Worm (Caenorhabditis elegans) whole organism, young adult: ENCODE results near the gene C34B4.4.

Experiments used
- B0035.1 ChIP-seq: sonication (generic microtip); optimal IDR thresholded peaks from 2 replicates; lab custom pipeline; 2016; ENCODE audit warnings: missing genetic modification characterization, mild to moderate bottlenecking, missing compliant biosample characterization, missing genotype, missing genetic modification reagents
- F10E7.11 ChIP-seq: sonication (generic microtip); optimal IDR thresholded peaks from 2 replicates; lab custom pipeline; 2017; ENCODE audit warnings: mild to moderate bottlenecking, missing genetic modification characterization, moderate library complexity, missing compliant biosample characterization
- Y53G8AR.9 ChIP-seq: fragments of 200-800 bp; sonication (Bioruptor generic); conservative IDR thresholded peaks from 2 replicates; pipeline ENCODE4 v1.3.6; 2022; ENCODE audit warnings: missing genetic modification reagents, missing genetic modification characterization, missing compliant biosample characterization
- Y56A3A.18 ChIP-seq: fragments of 200-800 bp; sonication (Bioruptor generic); IDR thresholded peaks from 2 replicates; pipeline ENCODE4 v1.3.6; 2022; ENCODE audit warnings: missing genetic modification reagents, missing genetic modification characterization, missing compliant biosample characterization
- ZK185.1 ChIP-seq: sonication (generic microtip); optimal IDR thresholded peaks from 2 replicates; lab custom pipeline; 2016; ENCODE audit warnings: mild to moderate bottlenecking, missing genetic modification characterization, missing compliant biosample characterization; ENCODE audit not compliant: poor library complexity, severe bottlenecking
- aptf-2 ChIP-seq: fragments of 200-800 bp; sonication (Bioruptor generic); conservative IDR thresholded peaks from 2 replicates; pipeline ENCODE4 v1.3.6; 2022; ENCODE audit warnings: missing genetic modification reagents, missing genetic modification characterization, missing compliant biosample characterization
- atf-7 ChIP-seq: sonication (generic microtip); optimal IDR thresholded peaks from 2 replicates; lab custom pipeline; 2017; ENCODE audit warnings: mild to moderate bottlenecking, missing genetic modification characterization, missing compliant biosample characterization
- attf-5 ChIP-seq: fragments of 200-800 bp; sonication (Bioruptor generic); optimal IDR thresholded peaks from 2 replicates; lab custom pipeline; 2018; ENCODE audit warnings: mild to moderate bottlenecking, missing genetic modification characterization, missing compliant biosample characterization
- ccch-3 ChIP-seq: fragments of 200-800 bp; sonication (Bioruptor generic); optimal IDR thresholded peaks from 2 replicates; lab custom pipeline; 2018; ENCODE audit warnings: mild to moderate bottlenecking, missing genetic modification characterization, missing compliant biosample characterization
- cebp-1 ChIP-seq, 2 experiments: fragments of 200-800 bp in 1 of 2; sonication (Bioruptor generic) in 1 of 2; sonication (generic microtip) in 1 of 2; IDR thresholded peaks in 1 of 2; optimal IDR thresholded peaks in 1 of 2; 2 replicates each; pipeline versions ENCODE4 v1.3.6 to Lab custom; 2017 to 2022; ENCODE audit warnings: missing compliant biosample characterization in 2 of 2, missing genetic modification characterization in 2 of 2, mild to moderate bottlenecking in 1 of 2, missing genetic modification reagents in 1 of 2, moderate library complexity in 1 of 2
- ceh-40 ChIP-seq: fragments of 200-800 bp; sonication (Bioruptor generic); IDR thresholded peaks from 2 replicates; pipeline ENCODE4 v1.3.6; 2022; ENCODE audit warnings: missing genetic modification characterization, missing compliant biosample characterization
- dox-1 ChIP-seq: fragments of 200-800 bp; sonication (Bioruptor generic); IDR thresholded peaks from 2 replicates; pipeline ENCODE4 v1.3.6; 2022; ENCODE audit warnings: missing genetic modification reagents, missing genetic modification characterization, missing compliant biosample characterization
- fkh-3 ChIP-seq: sonication (generic microtip); optimal IDR thresholded peaks from 2 replicates; lab custom pipeline; 2016; ENCODE audit warnings: mild to moderate bottlenecking, missing genetic modification characterization, missing compliant biosample characterization
- gei-17 ChIP-seq: fragments of 200-800 bp; sonication (Bioruptor generic); optimal IDR thresholded peaks from 2 replicates; lab custom pipeline; 2018; ENCODE audit warnings: mild to moderate bottlenecking, missing genetic modification characterization, missing compliant biosample characterization
- hmg-20 ChIP-seq: fragments of 200-800 bp; sonication (Bioruptor generic); IDR thresholded peaks from 2 replicates; pipeline ENCODE4 v1.3.6; 2022; ENCODE audit warnings: missing genetic modification reagents, missing genetic modification characterization, missing compliant biosample characterization
- let-526 ChIP-seq: fragments of 200-800 bp; sonication (Bioruptor generic); IDR thresholded peaks from 2 replicates; pipeline ENCODE4 v1.3.6; 2022; ENCODE audit warnings: missing genetic modification reagents, missing genetic modification characterization, missing compliant biosample characterization
- let-607 ChIP-seq, 2 experiments: fragments of 200-800 bp in 1 of 2; sonication (Bioruptor generic) in 1 of 2; sonication (generic microtip) in 1 of 2; optimal IDR thresholded peaks; 2 replicates each; lab custom pipeline; 2016 to 2018; ENCODE audit warnings: mild to moderate bottlenecking in 2 of 2, missing compliant biosample characterization in 2 of 2, missing genetic modification characterization in 2 of 2, moderate library complexity in 2 of 2, missing genotype in 1 of 2
- lin-54 ChIP-seq: fragments of 200-800 bp; sonication (Bioruptor generic); optimal IDR thresholded peaks from 2 replicates; lab custom pipeline; 2018; ENCODE audit warnings: mild to moderate bottlenecking, missing genetic modification characterization, missing compliant biosample characterization
- madf-10 ChIP-seq: sonication (generic microtip); optimal IDR thresholded peaks from 2 replicates; lab custom pipeline; 2016; ENCODE audit warnings: mild to moderate bottlenecking, missing genetic modification characterization, missing compliant biosample characterization
- madf-3 ChIP-seq: fragments of 200-800 bp; sonication (Bioruptor generic); IDR thresholded peaks from 2 replicates; pipeline ENCODE4 v1.3.6; 2022; ENCODE audit warnings: missing genetic modification reagents, missing genetic modification characterization, missing compliant biosample characterization
- madf-6 ChIP-seq: fragments of 200-800 bp; sonication (Bioruptor generic); IDR thresholded peaks from 2 replicates; pipeline ENCODE4 v1.3.6; 2022; ENCODE audit warnings: missing genetic modification reagents, missing genetic modification characterization, missing compliant biosample characterization
- madf-8 ChIP-seq: fragments of 200-800 bp; sonication (Bioruptor generic); conservative IDR thresholded peaks from 2 replicates; pipeline ENCODE4 v1.3.6; 2022; ENCODE audit warnings: missing genetic modification reagents, missing genetic modification characterization, missing compliant biosample characterization
- mes-4 ChIP-seq: sonication (generic microtip); optimal IDR thresholded peaks from 2 replicates; lab custom pipeline; 2016; ENCODE audit warnings: missing genotype, missing genetic modification characterization, missing compliant biosample characterization
- nfyb-1 ChIP-seq: fragments of 200-800 bp; sonication (Bioruptor generic); IDR thresholded peaks from 2 replicates; pipeline ENCODE4 v1.3.6; 2022; ENCODE audit warnings: missing genetic modification reagents, missing genetic modification characterization, missing compliant biosample characterization
- nhr-120 ChIP-seq: fragments of 200-800 bp; sonication (Bioruptor generic); IDR thresholded peaks from 2 replicates; pipeline ENCODE4 v1.3.6; 2022; ENCODE audit warnings: missing genetic modification characterization, missing compliant biosample characterization
- nhr-27 ChIP-seq: fragments of 200-800 bp; sonication (Bioruptor generic); optimal IDR thresholded peaks from 2 replicates; lab custom pipeline; 2018; ENCODE audit warnings: mild to moderate bottlenecking, missing genetic modification characterization, moderate library complexity, missing compliant biosample characterization
- nhr-80 ChIP-seq: sonication (generic microtip); optimal IDR thresholded peaks from 2 replicates; lab custom pipeline; 2016; ENCODE audit warnings: missing genetic modification characterization, missing compliant biosample characterization
- nhr-90 ChIP-seq: sonication (generic microtip); optimal IDR thresholded peaks from 2 replicates; lab custom pipeline; 2016; ENCODE audit warnings: missing genotype, mild to moderate bottlenecking, missing genetic modification characterization, missing compliant biosample characterization
- pha-4 ChIP-seq: fragments of 150-350 bp; sonication (generic microtip); optimal IDR thresholded peaks from 2 replicates; lab custom pipeline; 2014; ENCODE audit warnings: missing biosample characterization, missing genetic modification reagents, missing genetic modification characterization
- snpc-1.1 ChIP-seq: sonication (generic microtip); optimal IDR thresholded peaks from 2 replicates; lab custom pipeline; 2017; ENCODE audit warnings: missing genetic modification characterization, mild to moderate bottlenecking, missing compliant biosample characterization, antibody characterized with exemption, moderate library complexity, missing genotype, missing genetic modification reagents; ENCODE audit not compliant: insufficient read depth
- tbp1 ChIP-seq: fragments of 200-800 bp; sonication (Bioruptor generic); optimal IDR thresholded peaks from 2 replicates; lab custom pipeline; 2018; ENCODE audit warnings: mild to moderate bottlenecking, missing genetic modification characterization, missing compliant biosample characterization
- unc-130 ChIP-seq: sonication (generic microtip); optimal IDR thresholded peaks from 2 replicates; lab custom pipeline; 2016; ENCODE audit warnings: missing genetic modification reagents, missing genetic modification characterization, missing compliant biosample characterization

C34B4.4 gene

ce11 chrV:13046125-13047123 is 43.8 kb upstream of the C34B4.4 start:
- no peak for TF ChIP-seq snpc-1.1
- TF ChIP-seq nhr-80 (tag; lab: Kevin White, UChicago) = peak; percentile 85
- no peak for TF ChIP-seq ceh-40 (GFP tag; lab: Robert Waterston, UW)
- peak; percentile 33 for TF ChIP-seq tbp1 (GFP tag; lab: Kevin White, UChicago)
- TF ChIP-seq Y56A3A.18 (GFP tag; lab: Robert Waterston, UW) = peak; percentile 54; the same call in 1 of the 2 replicates
- no peak for TF ChIP-seq madf-8 (GFP tag; lab: Robert Waterston, UW)
- no peak for TF ChIP-seq pha-4 (tag; lab: Kevin White, UChicago)
- TF ChIP-seq madf-3 (GFP tag; lab: Robert Waterston, UW) = peak; percentile 58; the same call in 1 of the 2 replicates
- no peak for TF ChIP-seq ccch-3 (GFP tag; lab: Kevin White, UChicago)
- no peak for TF ChIP-seq nhr-120 (GFP tag; lab: Robert Waterston, UW)
- TF ChIP-seq let-526 (GFP tag; lab: Robert Waterston, UW) = 0 out of 2 replicates have a peak, but pooled peaks have one; percentile 22
- 0 out of 2 replicates have a peak, but pooled peaks have one; percentile 15 for TF ChIP-seq dox-1 (GFP tag; lab: Robert Waterston, UW)
- peak; percentile 44 for TF ChIP-seq B0035.1 (tag; lab: Kevin White, UChicago)
- no peak for TF ChIP-seq fkh-3 (tag; lab: Kevin White, UChicago)
- TF ChIP-seq hmg-20 (GFP tag; lab: Robert Waterston, UW) = no peak
- TF ChIP-seq cebp-1 (GFP tag; IDR thresholded peaks at IDR 0.05; lab: Robert Waterston, UW) = no peak
- TF ChIP-seq cebp-1 (tag; optimal IDR thresholded peaks at IDR 0.05; lab: Kevin White, UChicago) = peak; percentile 5
- TF ChIP-seq nhr-90 (tag; lab: Kevin White, UChicago) = peak; percentile 46
- peak in 1 of 2 experiments; percentile 7 for TF ChIP-seq let-607 (tag; optimal IDR thresholded peaks at IDR 0.05; lab: Kevin White, UChicago)
- TF ChIP-seq madf-10 = no peak
- no peak for TF ChIP-seq nhr-27 (tag; lab: Kevin White, UChicago)
- TF ChIP-seq lin-54 = peak; percentile 24
- TF ChIP-seq madf-6 (GFP tag; lab: Robert Waterston, UW) = peak; percentile 44; the same call in 1 of the 2 replicates
- TF ChIP-seq unc-130 (GFP tag; lab: Kevin White, UChicago) = no peak
- TF ChIP-seq aptf-2 (GFP tag; lab: Robert Waterston, UW) = no peak
- peak; percentile 70 for TF ChIP-seq Y53G8AR.9 (GFP tag; lab: Robert Waterston, UW)
- 0 out of 2 replicates have a peak, but pooled peaks have one; percentile 14 for TF ChIP-seq nfyb-1 (GFP tag; lab: Robert Waterston, UW)
- TF ChIP-seq, all 124 proteins: peak for 14

ce11 chrV:13047574-13048030 is 42.6 kb upstream of the C34B4.4 start, which contains the start of gene W07G4.5:
Gene W07G4.5, plus strand, starts transcription at chrV:13047980.
- TF ChIP-seq atf-7 (tag; lab: Kevin White, UChicago) (peak; percentile 16), Y53G8AR.9 (GFP tag; lab: Robert Waterston, UW) (0 out of 2 replicates have a peak, but pooled peaks have one; percentile 20), gei-17 (GFP tag; lab: Kevin White, UChicago) (no peak), mes-4 (tag; lab: Kevin White, UChicago) (no peak), dox-1 (GFP tag; lab: Robert Waterston, UW) (peak; percentile 31; the same call in 1 of the 2 replicates), nhr-80 (tag; lab: Kevin White, UChicago) (peak; percentile 73), attf-5 (GFP tag; lab: Kevin White, UChicago) (peak; percentile 32)
- TF ChIP-seq, all 124 proteins: peak for 5

DNA sequence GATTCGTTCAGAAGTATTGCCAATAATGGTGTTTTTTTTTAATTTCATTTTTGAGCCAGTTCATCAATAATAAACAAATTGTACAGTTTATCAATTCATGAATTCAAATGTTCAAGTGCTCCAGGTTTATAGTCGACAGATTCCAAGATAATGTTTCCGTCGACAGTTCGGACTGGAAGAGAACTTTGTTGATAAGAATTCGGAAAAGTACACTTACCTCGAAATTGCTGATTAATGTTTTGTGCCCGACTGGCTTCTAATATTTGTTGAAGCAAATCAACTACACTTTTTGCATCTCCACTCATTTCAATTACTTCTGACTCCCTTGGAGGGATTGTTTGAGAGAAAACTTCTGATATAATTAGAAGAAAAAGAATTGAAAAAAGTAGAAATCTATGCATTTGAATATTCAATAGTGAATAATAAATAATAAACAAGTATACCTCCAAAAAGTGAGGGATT is 41.0 kb upstream of the C34B4.4 start, which contains the start of gene W07G4.8:
Gene W07G4.8, minus strand, starts transcription at position 412 of the 462 bp plus-strand sequence.
- TF ChIP-seq nhr-80 (tag; lab: Kevin White, UChicago) = peak; percentile 83
- no peak for TF ChIP-seq F10E7.11 (tag; lab: Kevin White, UChicago)
- peak; percentile 26 for TF ChIP-seq ZK185.1 (tag; lab: Kevin White, UChicago)
- TF ChIP-seq, all 124 proteins: peak for 2
